Worm (Caenorhabditis elegans): ENCODE results near the gene ptpn-22.

- TF ChIP-seq zag-1 (tag; optimal IDR thresholded peaks at IDR 0.05) (no peak), pqm-1 (tag; optimal IDR thresholded peaks at IDR 0.05) (no peak)
Measured at ce11 chrIV:1745453-1746051, 5.5 kb upstream of the ptpn-22 start, which contains the start of the genes Y41D4A.6 and Y41D4A.4.
